Fruit fly (Drosophila melanogaster): ENCODE data around the gene CG14506.
A peak's percentile ranks its signal among the peaks of the same experiment; 100 is the strongest.

Gene CG14506

dm6 chr3R:29319481-29320289 lies 22.7 kb upstream of the CG14506 start, which contains the start of gene Cnx99A (continued):
- TF ChIP-seq crp (GFP tag; optimal IDR thresholded peaks at IDR 0.05) (peak in 1 of 2 experiments; percentile 21), CG9215 (GFP tag; IDR thresholded peaks at IDR 0.05) (peak; percentile 75), Ets65A (GFP tag) (peak; percentile 96), CG8388 (GFP tag; optimal IDR thresholded peaks at IDR 0.05) (peak; percentile 71), CG1529 (GFP tag; optimal IDR thresholded peaks at IDR 0.05) (peak; percentile 47), Bteb2 (GFP tag; optimal IDR thresholded peaks at IDR 0.05) (peak; percentile 38), Hr51 (GFP tag; optimal IDR thresholded peaks at IDR 0.05) (peak; percentile 63 to 80), CG2678 (tag; optimal IDR thresholded peaks at IDR 0.05) (peak; percentile 85), dysf (GFP tag; IDR thresholded peaks at IDR 0.05) (peak; percentile 86), CG2889 (GFP tag; IDR thresholded peaks at IDR 0.05) (peak; percentile 58; the same call in 2 of the 3 replicates), CG14050 (GFP tag; IDR thresholded peaks at IDR 0.05) (peak; percentile 78), odd (GFP tag; optimal IDR thresholded peaks at IDR 0.05) (peak; percentile 45), corto (GFP tag; optimal IDR thresholded peaks at IDR 0.05) (peak; percentile 51), vvl (GFP tag; IDR thresholded peaks at IDR 0.05) (peak; percentile 93), nmo (GFP tag; optimal IDR thresholded peaks at IDR 0.05) (peak; percentile 75), CG3726 (GFP tag; IDR thresholded peaks at IDR 0.05) (peak; percentile 82; the same call in 2 of the 3 replicates), CG3065 (GFP tag; optimal IDR thresholded peaks at IDR 0.05) (peak; percentile 48), fd3F (GFP tag; optimal IDR thresholded peaks at IDR 0.05) (peak; percentile 66), CG9609 (GFP tag; optimal IDR thresholded peaks at IDR 0.05) (peak; percentile 34), lilli (GFP tag; optimal IDR thresholded peaks at IDR 0.05) (peak; percentile 84), CG31388 (GFP tag; optimal IDR thresholded peaks at IDR 0.05) (peak; percentile 37), CG4404 (GFP tag; IDR thresholded peaks at IDR 0.05) (peak; percentile 66), CG2202 (tag; optimal IDR thresholded peaks at IDR 0.05) (peak; percentile 38), CG18599 (GFP tag; optimal IDR thresholded peaks at IDR 0.05) (peak; percentile 81), crc (GFP tag; optimal IDR thresholded peaks at IDR 0.05) (peak; percentile 13), fd96Cb (tag; optimal IDR thresholded peaks at IDR 0.05) (peak; percentile 74), ranshi (GFP tag; IDR thresholded peaks at IDR 0.05) (peak; percentile 86), Atf6 (GFP tag; IDR thresholded peaks at IDR 0.05) (peak; percentile 76), CG12219 (GFP tag; optimal IDR thresholded peaks at IDR 0.05) (peak; percentile 60), CG14014 (GFP tag; IDR thresholded peaks at IDR 0.05) (peak; percentile 83), CG7271 (tag; optimal IDR thresholded peaks at IDR 0.05) (peak; percentile 34), Med (GFP tag) (peak; percentile 95), CG17568 (GFP tag; optimal IDR thresholded peaks at IDR 0.05) (peak; percentile 67), CG43689 (GFP tag; IDR thresholded peaks at IDR 0.05) (peak; percentile 68), CG10274 (GFP tag; optimal IDR thresholded peaks at IDR 0.05) (peak; percentile 92), CG8924 (tag; optimal IDR thresholded peaks at IDR 0.05) (peak; percentile 82), CG11696 (GFP tag; IDR thresholded peaks at IDR 0.05) (peak; percentile 62), CG18619 (GFP tag; optimal IDR thresholded peaks at IDR 0.05) (peak; percentile 66), CG7928 (GFP tag; optimal IDR thresholded peaks at IDR 0.05) (peak; percentile 24), slp2 (GFP tag; optimal IDR thresholded peaks at IDR 0.05) (peak; percentile 71), ro (GFP tag; IDR thresholded peaks at IDR 0.05) (peak; percentile 68), Usf (GFP tag; optimal IDR thresholded peaks at IDR 0.05) (peak; percentile 61), slbo (GFP tag; IDR thresholded peaks at IDR 0.05) (peak; percentile 96), ase (GFP tag; IDR thresholded peaks at IDR 0.05) (peak; percentile 83; the same call in 2 of the 3 replicates), ken (GFP tag; IDR thresholded peaks at IDR 0.05) (peak; percentile 89), danr (GFP tag; IDR thresholded peaks at IDR 0.05) (0 out of 2 replicates have a peak, but pooled peaks have one; percentile 24), Jarid2 (GFP tag; optimal IDR thresholded peaks at IDR 0.05) (peak; percentile 24), gem (tag; optimal IDR thresholded peaks at IDR 0.05) (peak; percentile 90), CkIIα-i1 (GFP tag; IDR thresholded peaks at IDR 0.05) (peak; percentile 44; the same call in 1 of the 2 replicates)

Data from whole organism, embryonic.